Worm (Caenorhabditis elegans): ENCODE results near the gene swt-5.

DNA sequence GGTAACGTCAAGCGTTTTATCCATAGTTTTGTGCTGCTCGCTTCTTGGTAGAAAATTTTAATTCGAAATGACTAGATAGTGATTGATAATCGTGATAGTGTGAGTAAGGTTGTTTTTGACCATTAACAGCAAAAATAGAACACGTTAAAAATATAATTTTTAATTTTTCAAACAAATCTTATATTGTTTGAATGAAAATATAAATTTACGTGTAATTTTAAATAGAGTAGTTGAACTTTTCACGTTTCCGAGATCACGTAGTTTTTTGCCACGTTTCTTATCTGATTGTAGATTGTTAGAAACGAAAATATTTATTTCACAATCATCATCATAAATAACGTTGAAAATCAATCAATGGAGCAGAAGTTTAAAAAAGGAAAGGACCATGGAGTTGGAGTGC is 30.3 kb downstream of the swt-5 start, which contains the start of the genes C50F4.10 and pfk-1.2:
- TF ChIP-seq mls-2 (tag; optimal IDR thresholded peaks at IDR 0.05) (no peak), blmp-1 (tag; optimal IDR thresholded peaks at IDR 0.05) (no peak), nhr-237 (tag; optimal IDR thresholded peaks at IDR 0.05) (no peak), nhr-28 (tag; optimal IDR thresholded peaks at IDR 0.05) (no peak), M03D4.4 (tag; optimal IDR thresholded peaks at IDR 0.05) (no peak), snpc-4 (tag; optimal IDR thresholded peaks at IDR 0.05) (no peak), lsy-2 (tag; optimal IDR thresholded peaks at IDR 0.05) (no peak), ham-2 (GFP tag; optimal IDR thresholded peaks at IDR 0.05) (no peak), lin-13 (tag; optimal IDR thresholded peaks at IDR 0.05) (no peak), ztf-11 (tag; optimal IDR thresholded peaks at IDR 0.05) (no peak), nhr-76 (tag; optimal IDR thresholded peaks at IDR 0.05) (no peak), mab-5 (tag; optimal IDR thresholded peaks at IDR 0.05) (no peak), nhr-12 (tag; optimal IDR thresholded peaks at IDR 0.05) (no peak), elt-3 (tag; optimal IDR thresholded peaks at IDR 0.05) (no peak)
